Worm (Caenorhabditis elegans) whole organism, L2 larva: ENCODE results near the gene ZK1128.3.

Experiments used
- C34F6.9 ChIP-seq: fragments of 150-350 bp; optimal IDR thresholded peaks from 2 replicates; lab custom pipeline; 2014; ENCODE audit warnings: missing biosample characterization, missing genetic modification characterization
- R02D3.7 ChIP-seq: fragments of 150-350 bp; optimal IDR thresholded peaks from 2 replicates; lab custom pipeline; 2014; ENCODE audit warnings: missing biosample characterization, missing genetic modification characterization
- Y55F3AM.14 ChIP-seq: fragments of 200-800 bp; sonication (Bioruptor generic); optimal IDR thresholded peaks from 2 replicates; lab custom pipeline; 2018; ENCODE audit warnings: mild to moderate bottlenecking, missing genetic modification characterization, missing compliant biosample characterization
- ZK546.5 ChIP-seq: sonication (generic microtip); optimal IDR thresholded peaks from 2 replicates; lab custom pipeline; 2017; ENCODE audit warnings: missing biosample characterization, missing genetic modification characterization
- alr-1 ChIP-seq: fragments of 150-350 bp; optimal IDR thresholded peaks from 2 replicates; lab custom pipeline; 2014; ENCODE audit warnings: missing biosample characterization, missing genetic modification characterization
- ama-1 ChIP-seq: fragments of 150-350 bp; optimal IDR thresholded peaks from 2 replicates; lab custom pipeline; 2018; ENCODE audit warnings: inconsistent platforms
- blmp-1 ChIP-seq: sonication (generic microtip); optimal IDR thresholded peaks from 2 replicates; lab custom pipeline; 2017; ENCODE audit warnings: missing genetic modification characterization, mild to moderate bottlenecking, missing compliant biosample characterization, antibody characterized with exemption, moderate library complexity; ENCODE audit not compliant: insufficient read depth
- ceh-16 ChIP-seq: fragments of 150-350 bp; optimal IDR thresholded peaks from 2 replicates; lab custom pipeline; 2014; ENCODE audit warnings: missing biosample characterization, missing genetic modification characterization
- ceh-82 ChIP-seq: fragments of 150-350 bp; optimal IDR thresholded peaks from 2 replicates; lab custom pipeline; 2014; ENCODE audit warnings: missing biosample characterization, missing genetic modification characterization
- egl-27 ChIP-seq: sonication (generic microtip); optimal IDR thresholded peaks from 3 replicates; lab custom pipeline; 2017; ENCODE audit warnings: missing biosample characterization, missing genetic modification reagents, missing genetic modification characterization
- elt-3 ChIP-seq: sonication (generic microtip); optimal IDR thresholded peaks from 2 replicates; lab custom pipeline; 2017; ENCODE audit warnings: missing biosample characterization, missing genetic modification characterization
- fos-1 ChIP-seq: fragments of 150-350 bp; optimal IDR thresholded peaks from 2 replicates; lab custom pipeline; 2014; ENCODE audit warnings: missing biosample characterization, missing genetic modification characterization
- lin-11 ChIP-seq: fragments of 150-350 bp; sonication (generic microtip); optimal IDR thresholded peaks from 2 replicates; lab custom pipeline; 2014; ENCODE audit warnings: missing biosample characterization, missing genetic modification characterization, inconsistent platforms, mixed read lengths
- lin-13 ChIP-seq: fragments of 150-350 bp; optimal IDR thresholded peaks from 2 replicates; lab custom pipeline; 2014; ENCODE audit warnings: missing biosample characterization, missing genetic modification reagents, missing genetic modification characterization
- lin-39 ChIP-seq: fragments of 150-350 bp; optimal IDR thresholded peaks from 2 replicates; lab custom pipeline; 2014; ENCODE audit warnings: missing biosample characterization, missing genetic modification reagents, missing genetic modification characterization
- lsy-2 ChIP-seq, 2 experiments: fragments of 150-350 bp in 1 of 2; sonication (generic microtip) in 1 of 2; optimal IDR thresholded peaks; 2 replicates each; lab custom pipeline; 2014 to 2017; ENCODE audit warnings: missing biosample characterization in 2 of 2, missing genetic modification characterization in 2 of 2
- mab-5 ChIP-seq: fragments of 150-350 bp; optimal IDR thresholded peaks from 2 replicates; lab custom pipeline; 2014; ENCODE audit warnings: missing biosample characterization, missing genetic modification characterization
- mdl-1 ChIP-seq, 2 experiments: fragments of 150-350 bp in 1 of 2; sonication (generic microtip) in 1 of 2; optimal IDR thresholded peaks; 2 replicates each; lab custom pipeline; 2017; ENCODE audit warnings: missing biosample characterization in 2 of 2, missing genetic modification characterization in 2 of 2
- nhr-10 ChIP-seq: sonication (generic microtip); optimal IDR thresholded peaks from 2 replicates; lab custom pipeline; 2017; ENCODE audit warnings: missing biosample characterization, missing genetic modification characterization
- nhr-11 ChIP-seq: fragments of 150-350 bp; optimal IDR thresholded peaks from 2 replicates; lab custom pipeline; 2014; ENCODE audit warnings: missing biosample characterization, missing genetic modification characterization
- nhr-12 ChIP-seq: fragments of 150-350 bp; optimal IDR thresholded peaks from 2 replicates; lab custom pipeline; 2014; ENCODE audit warnings: missing biosample characterization, missing genetic modification characterization
- nhr-129 ChIP-seq: fragments of 150-350 bp; optimal IDR thresholded peaks from 2 replicates; lab custom pipeline; 2014; ENCODE audit warnings: missing biosample characterization, missing genetic modification characterization
- nhr-23 ChIP-seq: fragments of 150-350 bp; optimal IDR thresholded peaks from 2 replicates; lab custom pipeline; 2014; ENCODE audit warnings: missing biosample characterization, missing genetic modification reagents, missing genetic modification characterization
- nhr-237 ChIP-seq: fragments of 150-350 bp; optimal IDR thresholded peaks from 2 replicates; lab custom pipeline; 2014; ENCODE audit warnings: missing biosample characterization, missing genetic modification characterization
- nhr-25 ChIP-seq: fragments of 150-350 bp; sonication (generic microtip); optimal IDR thresholded peaks from 3 replicates; lab custom pipeline; 2014; ENCODE audit warnings: missing biosample characterization, missing genetic modification characterization
- nhr-6 ChIP-seq: fragments of 150-350 bp; optimal IDR thresholded peaks from 2 replicates; lab custom pipeline; 2014; ENCODE audit warnings: missing biosample characterization, missing genetic modification characterization
- nhr-77 ChIP-seq: fragments of 150-350 bp; optimal IDR thresholded peaks from 2 replicates; lab custom pipeline; 2014; ENCODE audit warnings: missing biosample characterization, missing genetic modification characterization
- peb-1 ChIP-seq: fragments of 150-350 bp; optimal IDR thresholded peaks from 2 replicates; lab custom pipeline; 2014; ENCODE audit warnings: missing biosample characterization, missing genetic modification characterization
- sem-4 ChIP-seq: fragments of 150-350 bp; optimal IDR thresholded peaks from 2 replicates; lab custom pipeline; 2014; ENCODE audit warnings: missing biosample characterization, missing genetic modification reagents, missing genetic modification characterization
- skn-1 ChIP-seq: sonication (generic microtip); optimal IDR thresholded peaks from 2 replicates; lab custom pipeline; 2017; ENCODE audit warnings: missing biosample characterization, missing genetic modification characterization
- sma-3 ChIP-seq: sonication (generic microtip); optimal IDR thresholded peaks from 2 replicates; lab custom pipeline; 2016; ENCODE audit warnings: missing genetic modification reagents, missing genetic modification characterization, missing compliant biosample characterization
- sma-9 ChIP-seq, 2 experiments: fragments of 150-350 bp in 1 of 2; sonication (generic microtip) in 1 of 2; optimal IDR thresholded peaks; 2 replicates each; lab custom pipeline; 2014 to 2016; ENCODE audit warnings: missing genetic modification characterization in 2 of 2, mild to moderate bottlenecking in 1 of 2, missing biosample characterization in 1 of 2, missing compliant biosample characterization in 1 of 2, missing genetic modification reagents in 1 of 2, moderate library complexity in 1 of 2
- unc-39 ChIP-seq: fragments of 150-350 bp; optimal IDR thresholded peaks from 2 replicates; lab custom pipeline; 2014; ENCODE audit warnings: missing biosample characterization, missing genetic modification characterization
- unc-62 ChIP-seq: fragments of 150-350 bp; optimal IDR thresholded peaks from 2 replicates; lab custom pipeline; 2014; ENCODE audit warnings: missing biosample characterization, missing genetic modification reagents, missing genetic modification characterization
- zag-1 ChIP-seq: fragments of 150-350 bp; optimal IDR thresholded peaks from 2 replicates; lab custom pipeline; 2014; ENCODE audit warnings: missing biosample characterization, missing genetic modification characterization
- ztf-1 ChIP-seq: fragments of 200-800 bp; sonication (Bioruptor generic); conservative IDR thresholded peaks from 2 replicates; pipeline ENCODE4 v1.3.6; 2022; ENCODE audit warnings: missing genetic modification characterization, missing compliant biosample characterization
- ztf-11 ChIP-seq: sonication (generic microtip); optimal IDR thresholded peaks from 2 replicates; lab custom pipeline; 2017; ENCODE audit warnings: missing biosample characterization, missing genetic modification characterization
- ztf-4 ChIP-seq: fragments of 150-350 bp; optimal IDR thresholded peaks from 2 replicates; lab custom pipeline; 2014; ENCODE audit warnings: missing biosample characterization, missing genetic modification characterization

The ZK1128.3 gene

ce11 chrIII:10088508-10088981 lies 30.2 kb downstream of the ZK1128.3 start, which contains the start of gene hal-2:
TSS of gene hal-2 (minus strand) at chrIII:10088931.
- TF ChIP-seq nhr-12 (tag; lab: Kevin White, UChicago), result no peak
- no peak for TF ChIP-seq lin-39 (tag; lab: Kevin White, UChicago)
- TF ChIP-seq R02D3.7 (tag; lab: Kevin White, UChicago), result no peak
- TF ChIP-seq nhr-6, result no peak
- TF ChIP-seq sem-4 (tag; lab: Kevin White, UChicago), result no peak
- no peak for TF ChIP-seq Y55F3AM.14 (GFP tag; lab: Kevin White, UChicago)
- no peak for TF ChIP-seq nhr-10 (tag; lab: Kevin White, UChicago)
- no peak for TF ChIP-seq ztf-4 (tag; lab: Kevin White, UChicago)
- TF ChIP-seq ztf-11, result no peak
- TF ChIP-seq sma-9 (GFP tag; optimal IDR thresholded peaks at IDR 0.05; lab: Kevin White, UChicago), result no peak
- no peak for TF ChIP-seq sma-9 (tag; optimal IDR thresholded peaks at IDR 0.05; lab: Kevin White, UChicago)
- no peak for TF ChIP-seq unc-62 (GFP tag; lab: Kevin White, UChicago)
- TF ChIP-seq lin-11 (tag; lab: Kevin White, UChicago), result no peak
- TF ChIP-seq nhr-77 (tag; lab: Kevin White, UChicago), result no peak

- TF ChIP-seq lin-39 (tag; lab: Kevin White, UChicago) (no peak), blmp-1 (tag; lab: Kevin White, UChicago) (no peak), ZK546.5 (tag; lab: Kevin White, UChicago) (no peak), sma-9 (GFP tag; optimal IDR thresholded peaks at IDR 0.05; lab: Kevin White, UChicago) (no peak), sma-9 (tag; optimal IDR thresholded peaks at IDR 0.05; lab: Kevin White, UChicago) (no peak), lin-13 (GFP tag; lab: Kevin White, UChicago) (no peak), ztf-4 (tag; lab: Kevin White, UChicago) (no peak), peb-1 (tag; lab: Kevin White, UChicago) (no peak), zag-1 (no peak), C34F6.9 (no peak), mab-5 (tag; lab: Kevin White, UChicago) (no peak), sma-3 (no peak), Y55F3AM.14 (GFP tag; lab: Kevin White, UChicago) (no peak), unc-39 (no peak), nhr-6 (no peak), ama-1 (lab: Kevin White, UChicago) (no peak), nhr-23 (no peak), sem-4 (tag; lab: Kevin White, UChicago) (no peak)
- TF ChIP-seq, all 48 proteins: peak for 0
Observed at ce11 chrIII:10085983-10086382, 32.7 kb downstream of the ZK1128.3 start, which contains the start of gene T16H12.2. TSS of gene T16H12.2 (plus strand) at chrIII:10086283.

- TF ChIP-seq alr-1, result no peak
- TF ChIP-seq nhr-23, result no peak
- TF ChIP-seq nhr-11 (tag; lab: Kevin White, UChicago), result no peak
- no peak for TF ChIP-seq ceh-16 (tag; lab: Kevin White, UChicago)
- no peak for TF ChIP-seq fos-1 (tag; lab: Kevin White, UChicago)
- no peak for TF ChIP-seq ama-1 (lab: Kevin White, UChicago)
Observed at ce11 chrIII:10085574-10085973, 33.1 kb downstream of the ZK1128.3 start.

- TF ChIP-seq lin-11 (tag; lab: Kevin White, UChicago), result no peak
- TF ChIP-seq sma-9 (GFP tag; optimal IDR thresholded peaks at IDR 0.05; lab: Kevin White, UChicago), result no peak
- no peak for TF ChIP-seq sma-9 (tag; optimal IDR thresholded peaks at IDR 0.05; lab: Kevin White, UChicago)
- TF ChIP-seq nhr-129 (tag; lab: Kevin White, UChicago), result no peak
- no peak for TF ChIP-seq ceh-82
- TF ChIP-seq nhr-25 (tag; lab: Kevin White, UChicago), result no peak
Observed at ce11 chrIII:10085103-10085502, 33.6 kb downstream of the ZK1128.3 start, which contains the start of gene T16H12.13. TSS of gene T16H12.13 (plus strand) at chrIII:10085403.

- TF ChIP-seq Y55F3AM.14 (GFP tag; lab: Kevin White, UChicago) (no peak), peb-1 (tag; lab: Kevin White, UChicago) (no peak), elt-3 (tag; lab: Kevin White, UChicago) (no peak), lsy-2 (tag; optimal IDR thresholded peaks at IDR 0.05; lab: Kevin White, UChicago) (no peak), mdl-1 (tag; optimal IDR thresholded peaks at IDR 0.05; lab: Kevin White, UChicago) (no peak), nhr-129 (tag; lab: Kevin White, UChicago) (no peak), nhr-237 (tag; lab: Kevin White, UChicago) (no peak), ceh-16 (tag; lab: Kevin White, UChicago) (no peak), nhr-11 (tag; lab: Kevin White, UChicago) (no peak), sma-9 (GFP tag; optimal IDR thresholded peaks at IDR 0.05; lab: Kevin White, UChicago) (no peak), sma-9 (tag; optimal IDR thresholded peaks at IDR 0.05; lab: Kevin White, UChicago) (no peak), sma-3 (no peak), ztf-1 (GFP tag; lab: Robert Waterston, UW) (no peak), skn-1 (no peak), egl-27 (tag; lab: Kevin White, UChicago) (no peak), alr-1 (no peak)
- TF ChIP-seq, all 48 proteins: peak for 0
Observed at ce11 chrIII:10083242-10083641, 35.5 kb downstream of the ZK1128.3 start, which contains the start of gene T16H12.3. TSS of gene T16H12.3 (minus strand) at chrIII:10083292.
